Worm (Caenorhabditis elegans) whole organism, L4/young adult: ENCODE measurements around the gene imb-2.

ENCODE experiments used
- dao-5 ChIP-seq: sonication (generic microtip); optimal IDR thresholded peaks from 2 replicates; lab custom pipeline; 2016; ENCODE audit warnings: missing genotype, missing genetic modification characterization, moderate library complexity, missing compliant biosample characterization
- him-1 ChIP-seq: sonication (generic microtip); optimal IDR thresholded peaks from 2 replicates; lab custom pipeline; 2016; ENCODE audit warnings: missing genotype, missing genetic modification reagents, missing genetic modification characterization, missing compliant biosample characterization

DNA sequence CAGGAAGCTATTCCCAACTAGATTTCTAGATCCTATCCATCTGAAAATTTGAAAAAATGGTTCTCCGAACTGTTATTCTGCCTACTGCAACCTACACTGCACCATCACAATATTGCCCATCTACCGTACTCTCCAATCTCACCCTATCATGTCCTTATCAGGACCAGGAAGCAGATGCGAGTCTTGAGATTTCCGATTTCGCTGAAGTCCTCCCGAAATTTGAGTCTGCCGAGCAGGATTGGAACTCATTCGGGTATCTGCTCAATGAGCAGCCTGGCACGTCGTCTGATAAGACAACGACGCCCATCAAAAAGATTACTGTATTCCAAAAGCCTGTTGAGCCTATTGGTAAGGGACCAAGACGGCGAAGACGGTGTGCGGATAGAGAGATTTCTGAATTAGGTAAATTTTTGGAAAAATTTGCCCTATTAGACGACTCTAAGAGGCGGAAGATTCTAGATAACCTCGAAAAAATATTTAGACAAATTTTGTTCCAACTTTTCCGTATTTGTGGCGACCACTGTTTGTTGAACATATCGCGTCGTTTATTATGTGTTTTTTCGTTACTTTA, 40.1 kb downstream of the imb-2 start:
- TF ChIP-seq him-1 (no peak), dao-5 (tag; lab: Kevin White, UChicago) (no peak)
